Worm (Caenorhabditis elegans) whole organism, young adult: ENCODE results near the gene R08F11.7.

ENCODE experiments used
- B0019.2 ChIP-seq: fragments of 200-800 bp; sonication (Bioruptor generic); conservative IDR thresholded peaks from 2 replicates; pipeline ENCODE4 v1.3.6; 2022; ENCODE audit warnings: missing genetic modification reagents, missing genetic modification characterization, missing compliant biosample characterization
- B0035.1 ChIP-seq: sonication (generic microtip); optimal IDR thresholded peaks from 2 replicates; lab custom pipeline; 2016; ENCODE audit warnings: missing genetic modification characterization, mild to moderate bottlenecking, missing compliant biosample characterization, missing genotype, missing genetic modification reagents
- F10E7.11 ChIP-seq: sonication (generic microtip); optimal IDR thresholded peaks from 2 replicates; lab custom pipeline; 2017; ENCODE audit warnings: mild to moderate bottlenecking, missing genetic modification characterization, moderate library complexity, missing compliant biosample characterization
- F37B4.10 ChIP-seq: fragments of 200-800 bp; sonication (Bioruptor generic); IDR thresholded peaks from 2 replicates; pipeline ENCODE4 v1.3.6; 2022; ENCODE audit warnings: missing genetic modification characterization, missing compliant biosample characterization
- F57C9.4 ChIP-seq: sonication (generic microtip); optimal IDR thresholded peaks from 2 replicates; lab custom pipeline; 2017; ENCODE audit warnings: mild to moderate bottlenecking, missing genetic modification characterization, missing compliant biosample characterization
- K12H6.12 ChIP-seq: fragments of 200-800 bp; sonication (Bioruptor generic); optimal IDR thresholded peaks from 2 replicates; lab custom pipeline; 2018; ENCODE audit warnings: mild to moderate bottlenecking, missing genetic modification characterization, missing compliant biosample characterization
- Y67H2A.10 ChIP-seq: fragments of 200-800 bp; sonication (Bioruptor generic); conservative IDR thresholded peaks from 2 replicates; pipeline ENCODE4 v1.3.6; 2022; ENCODE audit warnings: missing genetic modification reagents, missing genetic modification characterization, missing compliant biosample characterization
- Y95B8A.8 ChIP-seq: fragments of 200-800 bp; sonication (Bioruptor generic); IDR thresholded peaks from 2 replicates; pipeline ENCODE4 v1.3.6; 2022; ENCODE audit warnings: missing genetic modification reagents, missing genetic modification characterization, missing compliant biosample characterization
- akir-1 ChIP-seq: fragments of 200-800 bp; sonication (Bioruptor generic); optimal IDR thresholded peaks from 2 replicates; lab custom pipeline; 2018; ENCODE audit warnings: mild to moderate bottlenecking, missing genetic modification characterization, moderate library complexity, missing compliant biosample characterization
- ama-1 ChIP-seq, 3 experiments: fragments of 150-350 bp in 1 of 3; sonication (generic microtip) in 2 of 3; optimal IDR thresholded peaks; 2 replicates each; lab custom pipeline; 2014 to 2018; ENCODE audit warnings: missing biosample characterization in 2 of 3, missing genetic modification characterization in 2 of 3, missing genetic modification reagents in 2 of 3
- attf-3 ChIP-seq: fragments of 200-800 bp; sonication (Bioruptor generic); conservative IDR thresholded peaks from 2 replicates; pipeline ENCODE4 v1.3.6; 2022; ENCODE audit warnings: missing genetic modification reagents, missing genetic modification characterization, missing compliant biosample characterization
- bed-1 ChIP-seq: fragments of 200-800 bp; sonication (Bioruptor generic); IDR thresholded peaks from 2 replicates; pipeline ENCODE4 v1.3.6; 2022; ENCODE audit warnings: missing genetic modification reagents, missing genetic modification characterization, missing compliant biosample characterization
- ceh-100 ChIP-seq: fragments of 200-800 bp; sonication (Bioruptor generic); IDR thresholded peaks from 2 replicates; pipeline ENCODE4 v1.3.6; 2022; ENCODE audit warnings: missing genetic modification reagents, missing genetic modification characterization, missing compliant biosample characterization
- ceh-58 ChIP-seq: fragments of 200-800 bp; sonication (Bioruptor generic); IDR thresholded peaks from 2 replicates; pipeline ENCODE4 v1.3.6; 2022; ENCODE audit warnings: missing genetic modification characterization, missing compliant biosample characterization
- chd-7 ChIP-seq: sonication (generic microtip); optimal IDR thresholded peaks from 2 replicates; lab custom pipeline; 2016; ENCODE audit warnings: mild to moderate bottlenecking, missing genetic modification characterization, moderate library complexity, missing compliant biosample characterization
- dox-1 ChIP-seq: fragments of 200-800 bp; sonication (Bioruptor generic); IDR thresholded peaks from 2 replicates; pipeline ENCODE4 v1.3.6; 2022; ENCODE audit warnings: missing genetic modification reagents, missing genetic modification characterization, missing compliant biosample characterization
- dpl-1 ChIP-seq: fragments of 150-350 bp; optimal IDR thresholded peaks from 2 replicates; lab custom pipeline; 2014; ENCODE audit warnings: missing biosample characterization, missing genetic modification reagents, missing genetic modification characterization
- efl-1 ChIP-seq: fragments of 150-350 bp; optimal IDR thresholded peaks from 2 replicates; lab custom pipeline; 2014; ENCODE audit warnings: missing biosample characterization, missing genetic modification reagents, missing genetic modification characterization
- egl-44 ChIP-seq: fragments of 200-800 bp; sonication (Bioruptor generic); IDR thresholded peaks from 2 replicates; pipeline ENCODE4 v1.3.6; 2022; ENCODE audit warnings: missing genetic modification reagents, missing genetic modification characterization, missing compliant biosample characterization
- fkh-3 ChIP-seq: sonication (generic microtip); optimal IDR thresholded peaks from 2 replicates; lab custom pipeline; 2016; ENCODE audit warnings: mild to moderate bottlenecking, missing genetic modification characterization, missing compliant biosample characterization
- hlh-26 ChIP-seq: fragments of 200-800 bp; sonication (Bioruptor generic); conservative IDR thresholded peaks from 2 replicates; pipeline ENCODE4 v1.3.6; 2022; ENCODE audit warnings: missing genetic modification reagents, missing genetic modification characterization, missing compliant biosample characterization
- hrde-1 ChIP-seq: sonication (generic microtip); optimal IDR thresholded peaks from 2 replicates; lab custom pipeline; 2016; ENCODE audit warnings: missing genetic modification characterization, mild to moderate bottlenecking, missing compliant biosample characterization, moderate library complexity, missing genotype, missing genetic modification reagents, borderline replicate concordance
- lin-26 ChIP-seq: fragments of 200-800 bp; sonication (Bioruptor generic); IDR thresholded peaks from 2 replicates; pipeline ENCODE4 v1.3.6; 2022; ENCODE audit warnings: missing genetic modification reagents, missing genetic modification characterization, missing compliant biosample characterization
- lin-35 ChIP-seq, 3 experiments: fragments of 150-350 bp in 2 of 3; sonication (generic microtip) in 1 of 3; optimal IDR thresholded peaks; 2 replicates each; lab custom pipeline; 2014 to 2018; ENCODE audit warnings: missing biosample characterization in 3 of 3, missing genetic modification characterization in 3 of 3, missing genetic modification reagents in 3 of 3
- lin-40 ChIP-seq: sonication (generic microtip); optimal IDR thresholded peaks from 2 replicates; lab custom pipeline; 2016; ENCODE audit warnings: missing genetic modification characterization, mild to moderate bottlenecking, missing compliant biosample characterization, missing genotype, missing genetic modification reagents
- lin-54 ChIP-seq: fragments of 200-800 bp; sonication (Bioruptor generic); optimal IDR thresholded peaks from 2 replicates; lab custom pipeline; 2018; ENCODE audit warnings: mild to moderate bottlenecking, missing genetic modification characterization, missing compliant biosample characterization
- lsl-1 ChIP-seq: fragments of 200-800 bp; sonication (Bioruptor generic); optimal IDR thresholded peaks from 2 replicates; lab custom pipeline; 2018; ENCODE audit warnings: mild to moderate bottlenecking, missing genetic modification characterization, moderate library complexity, missing compliant biosample characterization
- madf-10 ChIP-seq: sonication (generic microtip); optimal IDR thresholded peaks from 2 replicates; lab custom pipeline; 2016; ENCODE audit warnings: mild to moderate bottlenecking, missing genetic modification characterization, missing compliant biosample characterization
- nfya-1 ChIP-seq: sonication (generic microtip); optimal IDR thresholded peaks from 2 replicates; lab custom pipeline; 2017; ENCODE audit warnings: antibody characterized with exemption, missing compliant biosample characterization, missing genetic modification characterization, borderline replicate concordance; ENCODE audit not compliant: insufficient read depth
- nhr-27 ChIP-seq: fragments of 200-800 bp; sonication (Bioruptor generic); optimal IDR thresholded peaks from 2 replicates; lab custom pipeline; 2018; ENCODE audit warnings: mild to moderate bottlenecking, missing genetic modification characterization, moderate library complexity, missing compliant biosample characterization
- pha-4 ChIP-seq: fragments of 150-350 bp; sonication (generic microtip); optimal IDR thresholded peaks from 2 replicates; lab custom pipeline; 2014; ENCODE audit warnings: missing biosample characterization, missing genetic modification reagents, missing genetic modification characterization
- rec-8 ChIP-seq, 2 experiments: sonication (generic microtip); optimal IDR thresholded peaks; 2 replicates each; lab custom pipeline; 2016; ENCODE audit warnings: mild to moderate bottlenecking in 2 of 2, missing genetic modification characterization in 2 of 2, missing genetic modification reagents in 2 of 2, missing genotype in 2 of 2, missing biosample characterization in 1 of 2, missing compliant biosample characterization in 1 of 2, moderate library complexity in 1 of 2
- sea-2 ChIP-seq: fragments of 200-800 bp; sonication (Bioruptor generic); IDR thresholded peaks from 2 replicates; pipeline ENCODE4 v1.3.6; 2022; ENCODE audit warnings: missing genetic modification characterization, missing compliant biosample characterization
- tbp1 ChIP-seq: fragments of 200-800 bp; sonication (Bioruptor generic); optimal IDR thresholded peaks from 2 replicates; lab custom pipeline; 2018; ENCODE audit warnings: mild to moderate bottlenecking, missing genetic modification characterization, missing compliant biosample characterization
- zim-3 ChIP-seq: sonication (generic microtip); optimal IDR thresholded peaks from 2 replicates; lab custom pipeline; 2017; ENCODE audit warnings: mild to moderate bottlenecking, missing genetic modification characterization, moderate library complexity, missing compliant biosample characterization
- ztf-26 ChIP-seq: sonication (generic microtip); optimal IDR thresholded peaks from 2 replicates; lab custom pipeline; 2017; ENCODE audit warnings: missing genetic modification characterization, missing compliant biosample characterization
- ztf-6 ChIP-seq: fragments of 200-800 bp; sonication (Bioruptor generic); IDR thresholded peaks from 2 replicates; pipeline ENCODE4 v1.3.6; 2022; ENCODE audit warnings: missing genetic modification reagents, missing genetic modification characterization, missing compliant biosample characterization

R08F11.7 gene

DNA sequence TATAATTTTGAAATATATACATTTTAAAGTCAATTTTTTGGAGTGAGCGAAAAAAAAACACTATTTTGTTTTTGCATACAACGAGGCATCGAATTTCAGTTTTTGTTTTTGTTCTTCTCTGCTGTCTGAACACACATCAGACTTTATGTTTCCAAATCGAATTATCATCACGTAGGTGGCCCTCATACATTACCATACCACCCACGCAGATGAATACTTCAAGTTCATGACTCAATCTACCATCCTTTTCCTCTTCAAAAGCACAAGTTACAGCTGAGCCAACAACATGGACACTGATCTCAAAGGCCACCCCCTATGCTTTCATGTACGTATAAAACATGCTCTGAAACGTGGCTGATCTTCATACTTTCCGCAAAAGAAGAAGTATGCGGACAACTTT is at the start of gene R08F11.7:
Gene R08F11.7, plus strand, starts transcription at position 301 of the 400 bp plus-strand sequence.
- TF ChIP-seq akir-1 (GFP tag; lab: Kevin White, UChicago) (no peak), nhr-27 (tag; lab: Kevin White, UChicago) (no peak), ztf-26 (tag; lab: Kevin White, UChicago) (no peak), zim-3 (tag; lab: Kevin White, UChicago) (no peak), fkh-3 (tag; lab: Kevin White, UChicago) (no peak), dox-1 (GFP tag; lab: Robert Waterston, UW) (no peak), lin-40 (tag; lab: Kevin White, UChicago) (no peak), ceh-100 (no peak), F10E7.11 (tag; lab: Kevin White, UChicago) (no peak), madf-10 (no peak), chd-7 (no peak), rec-8 (tag; optimal IDR thresholded peaks at IDR 0.05; lab: Kevin White, UChicago) (no peak), sea-2 (no peak), hrde-1 (tag; lab: Kevin White, UChicago) (no peak), F37B4.10 (GFP tag; lab: Robert Waterston, UW) (no peak), lsl-1 (GFP tag; lab: Kevin White, UChicago) (no peak), egl-44 (GFP tag; lab: Robert Waterston, UW) (no peak), nfya-1 (no peak)

DNA sequence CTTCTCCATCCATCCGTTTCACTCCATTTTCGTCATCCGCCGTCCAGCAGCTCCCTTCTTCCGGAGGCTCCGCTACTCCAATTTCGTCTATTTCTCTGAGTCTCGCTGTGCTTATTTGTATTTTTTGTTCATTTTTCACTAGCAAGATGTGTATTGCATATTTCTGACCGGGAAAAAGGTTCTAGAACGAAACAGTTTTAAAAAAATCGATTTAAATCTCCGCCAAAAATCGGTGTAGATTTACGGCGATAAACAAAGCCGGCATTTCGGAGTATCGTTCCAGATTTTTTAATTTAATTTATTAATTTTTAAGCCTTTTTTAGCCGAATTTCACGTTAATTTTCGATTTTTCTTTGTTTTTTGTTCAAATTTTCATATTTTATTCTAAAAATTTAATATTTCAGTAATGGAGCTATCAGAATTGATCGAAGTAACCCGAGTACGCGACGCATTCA is 46.7 kb upstream of the R08F11.7 start, which contains the start of gene mtm-9:
Gene mtm-9, plus strand, starts transcription at position 405 of the 455 bp plus-strand sequence.
- no peak for TF ChIP-seq lin-26
- TF ChIP-seq ama-1 (optimal IDR thresholded peaks at IDR 0.05; lab: Kevin White, UChicago): no peak
- no peak for TF ChIP-seq ama-1 (GFP tag; optimal IDR thresholded peaks at IDR 0.05; lab: Kevin White, UChicago)
- TF ChIP-seq dpl-1: peak; percentile 39
- TF ChIP-seq tbp1 (GFP tag; lab: Kevin White, UChicago): no peak
- peak; percentile 57 for TF ChIP-seq efl-1 (GFP tag; lab: Kevin White, UChicago)
- TF ChIP-seq bed-1 (GFP tag; lab: Robert Waterston, UW): no peak
- TF ChIP-seq B0019.2 (GFP tag; lab: Robert Waterston, UW): no peak
- TF ChIP-seq Y67H2A.10: no peak
- TF ChIP-seq Y95B8A.8: no peak
- peak; percentile 82 for TF ChIP-seq lin-54 (GFP tag; lab: Kevin White, UChicago)
- peak in 1 of 3 experiments; percentile 58 for TF ChIP-seq lin-35 (GFP tag; optimal IDR thresholded peaks at IDR 0.05; lab: Kevin White, UChicago)
- TF ChIP-seq ztf-6 (GFP tag; lab: Robert Waterston, UW): no peak
- no peak for TF ChIP-seq egl-44 (GFP tag; lab: Robert Waterston, UW)
- TF ChIP-seq pha-4 (tag; lab: Kevin White, UChicago): no peak
- TF ChIP-seq attf-3 (GFP tag; lab: Robert Waterston, UW): peak; percentile 91
- TF ChIP-seq K12H6.12 (tag; lab: Kevin White, UChicago): no peak
- no peak for TF ChIP-seq ceh-58 (GFP tag; lab: Robert Waterston, UW)
- TF ChIP-seq F57C9.4 (tag; lab: Kevin White, UChicago): no peak
- no peak for TF ChIP-seq hlh-26 (GFP tag; lab: Robert Waterston, UW)
- no peak for TF ChIP-seq B0035.1 (tag; lab: Kevin White, UChicago)
